Worm (Caenorhabditis elegans) whole organism, L2 larva: ENCODE results near the gene btb-7.

Experiments
- alr-1 ChIP-seq: fragments of 150-350 bp; optimal IDR thresholded peaks from 2 replicates; lab custom pipeline; 2014; ENCODE audit warnings: missing biosample characterization, missing genetic modification characterization
- ceh-16 ChIP-seq: fragments of 150-350 bp; optimal IDR thresholded peaks from 2 replicates; lab custom pipeline; 2014; ENCODE audit warnings: missing biosample characterization, missing genetic modification characterization
- ceh-82 ChIP-seq: fragments of 150-350 bp; optimal IDR thresholded peaks from 2 replicates; lab custom pipeline; 2014; ENCODE audit warnings: missing biosample characterization, missing genetic modification characterization
- elt-1 ChIP-seq: fragments of 150-350 bp; optimal IDR thresholded peaks from 2 replicates; lab custom pipeline; 2014; ENCODE audit warnings: missing biosample characterization, missing genetic modification characterization
- nhr-11 ChIP-seq: fragments of 150-350 bp; optimal IDR thresholded peaks from 2 replicates; lab custom pipeline; 2014; ENCODE audit warnings: missing biosample characterization, missing genetic modification characterization
- nhr-237 ChIP-seq: fragments of 150-350 bp; optimal IDR thresholded peaks from 2 replicates; lab custom pipeline; 2014; ENCODE audit warnings: missing biosample characterization, missing genetic modification characterization
- nhr-77 ChIP-seq: fragments of 150-350 bp; optimal IDR thresholded peaks from 2 replicates; lab custom pipeline; 2014; ENCODE audit warnings: missing biosample characterization, missing genetic modification characterization
- peb-1 ChIP-seq: fragments of 150-350 bp; optimal IDR thresholded peaks from 2 replicates; lab custom pipeline; 2014; ENCODE audit warnings: missing biosample characterization, missing genetic modification characterization
- unc-39 ChIP-seq: fragments of 150-350 bp; optimal IDR thresholded peaks from 2 replicates; lab custom pipeline; 2014; ENCODE audit warnings: missing biosample characterization, missing genetic modification characterization
- zag-1 ChIP-seq: fragments of 150-350 bp; optimal IDR thresholded peaks from 2 replicates; lab custom pipeline; 2014; ENCODE audit warnings: missing biosample characterization, missing genetic modification characterization
- ztf-1 ChIP-seq: fragments of 200-800 bp; sonication (Bioruptor generic); conservative IDR thresholded peaks from 2 replicates; pipeline ENCODE4 v1.3.6; 2022; ENCODE audit warnings: missing genetic modification characterization, missing compliant biosample characterization
- ztf-4 ChIP-seq: fragments of 150-350 bp; optimal IDR thresholded peaks from 2 replicates; lab custom pipeline; 2014; ENCODE audit warnings: missing biosample characterization, missing genetic modification characterization

ce11 chrII:1724314-1724713 lies 11.3 kb downstream of the btb-7 start, which contains the start of gene fbxb-11:
- TF ChIP-seq ztf-4 (tag; lab: Kevin White, UChicago) (no peak), nhr-237 (tag; lab: Kevin White, UChicago) (no peak), peb-1 (tag; lab: Kevin White, UChicago) (no peak), ztf-1 (GFP tag; lab: Robert Waterston, UW) (no peak), nhr-11 (no peak), unc-39 (tag; lab: Kevin White, UChicago) (no peak), nhr-77 (tag; lab: Kevin White, UChicago) (no peak), zag-1 (tag; lab: Kevin White, UChicago) (no peak), alr-1 (no peak), elt-1 (tag; lab: Kevin White, UChicago) (no peak), ceh-16 (tag; lab: Kevin White, UChicago) (no peak), ceh-82 (no peak)
